Worm (Caenorhabditis elegans) whole organism, L1 larva: ENCODE data around the gene snap-29.
A peak's percentile ranks its signal among the peaks of the same experiment; 100 is the strongest.

ENCODE experiments used
- C16A3.4 ChIP-seq: fragments of 150-350 bp; optimal IDR thresholded peaks from 2 replicates; lab custom pipeline; 2014; ENCODE audit warnings: missing biosample characterization, missing genetic modification characterization
- aha-1 ChIP-seq: fragments of 150-350 bp; optimal IDR thresholded peaks from 2 replicates; lab custom pipeline; 2014; ENCODE audit warnings: missing biosample characterization, missing genetic modification characterization
- alr-1 ChIP-seq: fragments of 200-800 bp; sonication (Bioruptor generic); optimal IDR thresholded peaks from 2 replicates; lab custom pipeline; 2018; ENCODE audit warnings: borderline replicate concordance, mild to moderate bottlenecking, missing genetic modification characterization, missing compliant biosample characterization
- aly-2 ChIP-seq: fragments of 150-350 bp; optimal IDR thresholded peaks from 2 replicates; lab custom pipeline; 2014; ENCODE audit warnings: missing biosample characterization, missing genetic modification characterization
- blmp-1 ChIP-seq: fragments of 150-350 bp; optimal IDR thresholded peaks from 2 replicates; lab custom pipeline; 2014; ENCODE audit warnings: missing biosample characterization, missing genetic modification characterization
- ceh-63 ChIP-seq: fragments of 200-800 bp; sonication (Bioruptor generic); optimal IDR thresholded peaks from 2 replicates; lab custom pipeline; 2018; ENCODE audit warnings: mild to moderate bottlenecking, missing genetic modification characterization, missing compliant biosample characterization
- ceh-88 ChIP-seq: fragments of 200-800 bp; sonication (Bioruptor generic); IDR thresholded peaks from 2 replicates; pipeline ENCODE4 v1.3.6; 2022; ENCODE audit warnings: missing genetic modification characterization, missing compliant biosample characterization
- ceh-90 ChIP-seq: sonication (generic microtip); optimal IDR thresholded peaks from 2 replicates; lab custom pipeline; 2016; ENCODE audit warnings: missing genetic modification characterization, missing compliant biosample characterization
- dpl-1 ChIP-seq, 3 experiments: fragments of 150-350 bp in 2 of 3; sonication (generic microtip) in 1 of 3; optimal IDR thresholded peaks; 2 replicates each; lab custom pipeline; 2014 to 2017; ENCODE audit warnings: missing biosample characterization in 3 of 3, missing genetic modification characterization in 3 of 3, missing genetic modification reagents in 3 of 3
- dsc-1 ChIP-seq: sonication (generic microtip); optimal IDR thresholded peaks from 2 replicates; lab custom pipeline; 2016; ENCODE audit warnings: mild to moderate bottlenecking, missing genetic modification characterization, missing compliant biosample characterization
- efl-1 ChIP-seq, 4 experiments: fragments of 150-350 bp; optimal IDR thresholded peaks in 3 of 4; peaks in 1 of 4; 1 replicate in 1 of 4; 2 replicates in 3 of 4; lab custom pipeline; 2014; ENCODE audit warnings: missing biosample characterization in 2 of 4, missing genetic modification characterization in 2 of 4, missing genetic modification reagents in 2 of 4
- elt-2 ChIP-seq: sonication (generic microtip); optimal IDR thresholded peaks from 2 replicates; lab custom pipeline; 2016; ENCODE audit warnings: missing genetic modification characterization, mild to moderate bottlenecking, inconsistent platforms, missing compliant biosample characterization, missing genetic modification reagents
- ets-5 ChIP-seq: fragments of 200-800 bp; sonication (Bioruptor generic); IDR thresholded peaks from 2 replicates; pipeline ENCODE4 v1.3.6; 2022; ENCODE audit warnings: missing genetic modification characterization, missing compliant biosample characterization
- fkh-10 ChIP-seq: sonication (generic microtip); optimal IDR thresholded peaks from 2 replicates; lab custom pipeline; 2017; ENCODE audit warnings: missing biosample characterization, missing genetic modification reagents, missing genetic modification characterization
- fkh-4 ChIP-seq: sonication (generic microtip); optimal IDR thresholded peaks from 2 replicates; lab custom pipeline; 2016; ENCODE audit warnings: missing compliant biosample characterization, missing genetic modification characterization, borderline replicate concordance
- fkh-8 ChIP-seq: sonication (generic microtip); optimal IDR thresholded peaks from 2 replicates; lab custom pipeline; 2016; ENCODE audit warnings: mild to moderate bottlenecking, missing genetic modification characterization, missing compliant biosample characterization
- grh-1 ChIP-seq: fragments of 200-800 bp; sonication (Bioruptor generic); IDR thresholded peaks from 2 replicates; pipeline ENCODE4 v1.3.6; 2022; ENCODE audit warnings: missing genetic modification reagents, missing genetic modification characterization, missing compliant biosample characterization
- lin-14 ChIP-seq: fragments of 200-800 bp; sonication (Bioruptor generic); optimal IDR thresholded peaks from 2 replicates; lab custom pipeline; 2018; ENCODE audit warnings: mild to moderate bottlenecking, missing genetic modification characterization, moderate library complexity, missing compliant biosample characterization
- lin-15B ChIP-seq: fragments of 150-350 bp; sonication (generic microtip); optimal IDR thresholded peaks from 3 replicates; lab custom pipeline; 2014; ENCODE audit warnings: missing biosample characterization, missing genetic modification characterization
- lin-35 ChIP-seq, 2 experiments: fragments of 150-350 bp; optimal IDR thresholded peaks; 2 replicates each; lab custom pipeline; 2014; ENCODE audit warnings: missing biosample characterization in 2 of 2, missing genetic modification characterization in 2 of 2, missing genetic modification reagents in 2 of 2
- lin-39 ChIP-seq: fragments of 150-350 bp; optimal IDR thresholded peaks from 2 replicates; lab custom pipeline; 2014; ENCODE audit warnings: missing biosample characterization, missing genetic modification reagents, missing genetic modification characterization
- lsy-2 ChIP-seq, 2 experiments: fragments of 150-350 bp; optimal IDR thresholded peaks; 2 replicates each; lab custom pipeline; 2014; ENCODE audit warnings: missing biosample characterization in 2 of 2, missing genetic modification characterization in 2 of 2
- mep-1 ChIP-seq: fragments of 150-350 bp; optimal IDR thresholded peaks from 2 replicates; lab custom pipeline; 2014; ENCODE audit warnings: missing biosample characterization, missing genetic modification characterization
- nhr-12 ChIP-seq: sonication (generic microtip); optimal IDR thresholded peaks from 2 replicates; lab custom pipeline; 2017; ENCODE audit warnings: missing biosample characterization, missing genetic modification characterization
- nhr-19 ChIP-seq: fragments of 200-800 bp; sonication (Bioruptor generic); conservative IDR thresholded peaks from 2 replicates; pipeline ENCODE4 v1.3.6; 2022; ENCODE audit warnings: missing genetic modification characterization, missing compliant biosample characterization
- nhr-20 ChIP-seq: sonication (generic microtip); optimal IDR thresholded peaks from 2 replicates; lab custom pipeline; 2016; ENCODE audit warnings: mild to moderate bottlenecking, missing genetic modification characterization, missing compliant biosample characterization
- nhr-47 ChIP-seq: sonication (generic microtip); optimal IDR thresholded peaks from 2 replicates; lab custom pipeline; 2016; ENCODE audit warnings: mild to moderate bottlenecking, missing genetic modification characterization, moderate library complexity, missing compliant biosample characterization
- nhr-84 ChIP-seq: sonication (generic microtip); optimal IDR thresholded peaks from 2 replicates; lab custom pipeline; 2017; ENCODE audit warnings: missing biosample characterization, missing genetic modification characterization
- rnt-1 ChIP-seq: sonication (generic microtip); optimal IDR thresholded peaks from 2 replicates; lab custom pipeline; 2016; ENCODE audit warnings: mild to moderate bottlenecking, missing genetic modification characterization, moderate library complexity, missing compliant biosample characterization
- skn-1 ChIP-seq: fragments of 150-350 bp; optimal IDR thresholded peaks from 2 replicates; lab custom pipeline; 2014; ENCODE audit warnings: missing biosample characterization, missing genetic modification characterization
- snu-23 ChIP-seq: sonication (generic microtip); optimal IDR thresholded peaks from 2 replicates; lab custom pipeline; 2016; ENCODE audit warnings: missing genetic modification characterization, missing compliant biosample characterization
- sox-4 ChIP-seq: sonication (generic microtip); optimal IDR thresholded peaks from 2 replicates; lab custom pipeline; 2016; ENCODE audit warnings: missing genetic modification characterization, missing compliant biosample characterization
- swsn-7 ChIP-seq: sonication (generic microtip); optimal IDR thresholded peaks from 2 replicates; lab custom pipeline; 2016; ENCODE audit warnings: missing genetic modification characterization, missing compliant biosample characterization
- vab-15 ChIP-seq: sonication (generic microtip); optimal IDR thresholded peaks from 2 replicates; lab custom pipeline; 2017; ENCODE audit warnings: missing genotype, mild to moderate bottlenecking, missing genetic modification characterization, missing compliant biosample characterization
- zag-1 ChIP-seq: fragments of 150-350 bp; optimal IDR thresholded peaks from 2 replicates; lab custom pipeline; 2014; ENCODE audit warnings: missing biosample characterization, missing genetic modification characterization

The snap-29 gene

DNA sequence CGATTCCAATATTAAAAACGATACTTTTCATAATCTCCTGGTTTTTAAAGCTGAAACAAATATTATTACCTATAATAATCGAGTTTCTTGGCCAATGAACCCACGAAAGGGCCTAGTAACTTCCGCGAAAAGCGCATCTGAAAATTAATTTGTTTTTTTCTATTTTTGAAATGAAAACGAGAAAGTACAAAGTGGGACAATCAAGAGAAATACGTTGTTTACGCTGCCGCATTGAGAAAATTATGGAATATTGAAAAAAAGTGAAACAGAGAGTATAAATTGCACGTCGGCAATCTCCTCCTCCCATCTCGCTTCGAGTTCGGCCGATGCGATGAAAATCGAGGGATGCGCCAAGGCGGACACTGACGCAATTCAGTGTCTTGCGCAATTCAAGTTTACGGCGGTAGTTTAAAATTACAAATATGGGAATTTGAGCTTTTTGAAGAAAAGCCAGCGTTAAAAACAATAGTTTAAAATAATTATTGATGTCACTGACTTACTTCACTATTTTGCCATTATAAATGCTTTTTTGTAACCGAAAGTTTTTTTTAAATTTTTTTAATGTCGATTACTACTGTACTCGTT lies 34.7 kb upstream of the snap-29 start, which contains the start of gene pdhk-2 (continued):
- TF ChIP-seq blmp-1 (tag; lab: Kevin White, UChicago) (peak; percentile 80), elt-2 (tag; lab: Kevin White, UChicago) (peak; percentile 85), mep-1 (tag; lab: Kevin White, UChicago) (peak; percentile 98), dsc-1 (tag; lab: Kevin White, UChicago) (peak; percentile 96), alr-1 (tag; lab: Kevin White, UChicago) (no peak), nhr-47 (peak; percentile 97), aly-2 (tag; lab: Kevin White, UChicago) (peak; percentile 78), snu-23 (peak; percentile 96), grh-1 (GFP tag; lab: Robert Waterston, UW) (peak; percentile 98), nhr-19 (GFP tag; lab: Robert Waterston, UW) (peak; percentile 95), vab-15 (tag; lab: Kevin White, UChicago) (peak; percentile 75), ceh-90 (tag; lab: Kevin White, UChicago) (peak; percentile 52), ets-5 (GFP tag; lab: Robert Waterston, UW) (no peak), swsn-7 (tag; lab: Kevin White, UChicago) (peak; percentile 96), lin-15B (tag; lab: Kevin White, UChicago) (peak; percentile 90), skn-1 (tag; lab: Kevin White, UChicago) (peak; percentile 71), lsy-2 (tag; optimal IDR thresholded peaks at IDR 0.05; lab: Kevin White, UChicago) (peak; percentile 95), ceh-63 (GFP tag; lab: Kevin White, UChicago) (no peak), sox-4 (tag; lab: Kevin White, UChicago) (peak; percentile 81), nhr-20 (peak; percentile 96), aha-1 (peak; percentile 63), nhr-12 (tag; lab: Kevin White, UChicago) (no peak), C16A3.4 (tag; lab: Kevin White, UChicago) (peak; percentile 97), rnt-1 (tag; lab: Kevin White, UChicago) (peak; percentile 97), ceh-88 (GFP tag; lab: Robert Waterston, UW) (peak; percentile 78), efl-1 (optimal IDR thresholded peaks at IDR 0.05; lab: Kevin White, UChicago) (peak; percentile 97 to 100), efl-1 (GFP tag; optimal IDR thresholded peaks at IDR 0.05 in 1 of 2; lab: Kevin White, UChicago) (peak; percentile 99 to 100), nhr-84 (tag; lab: Kevin White, UChicago) (no peak), dpl-1 (GFP tag; optimal IDR thresholded peaks at IDR 0.05; lab: Kevin White, UChicago) (peak; percentile 99 to 100 (median 99)), lin-39 (peak; percentile 94), lin-35 (GFP tag; optimal IDR thresholded peaks at IDR 0.05; lab: Kevin White, UChicago) (peak; percentile 99 to 100), fkh-10 (GFP tag; lab: Kevin White, UChicago) (peak; percentile 93), fkh-8 (tag; lab: Kevin White, UChicago) (peak; percentile 91)

ce11 chrIII:8741955-8742354 lies 34.1 kb upstream of the snap-29 start:
- TF ChIP-seq efl-1 (optimal IDR thresholded peaks at IDR 0.05; lab: Kevin White, UChicago) (no peak), efl-1 (GFP tag; optimal IDR thresholded peaks at IDR 0.05 in 1 of 2; lab: Kevin White, UChicago) (peak in 1 of 2 experiments; percentile 91), zag-1 (tag; lab: Kevin White, UChicago) (no peak)

DNA sequence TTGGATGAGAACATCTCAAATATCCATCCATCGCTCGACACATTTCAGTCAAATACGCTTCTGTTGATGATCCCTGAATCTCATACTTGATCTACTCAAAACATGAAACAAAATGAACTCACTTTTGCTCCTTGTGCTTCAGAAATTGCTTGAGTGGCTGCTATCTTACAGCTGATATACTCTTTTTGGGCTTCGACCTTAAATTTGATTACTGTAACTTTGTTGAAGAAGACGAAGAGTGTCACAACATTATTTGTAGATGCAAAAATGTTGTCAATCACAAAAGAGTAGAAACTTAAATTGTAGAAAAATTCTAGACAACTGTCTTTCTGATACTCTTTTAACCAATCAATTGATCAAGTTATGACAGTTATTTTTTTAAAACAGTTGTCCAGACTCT lies 33.5 kb upstream of the snap-29 start:
- no peak for TF ChIP-seq efl-1 (optimal IDR thresholded peaks at IDR 0.05; lab: Kevin White, UChicago)
- TF ChIP-seq efl-1 (GFP tag; optimal IDR thresholded peaks at IDR 0.05 in 1 of 2; lab: Kevin White, UChicago): peak in 1 of 2 experiments; percentile 72
- TF ChIP-seq fkh-10 (GFP tag; lab: Kevin White, UChicago): peak; percentile 70
- no peak for TF ChIP-seq fkh-4 (tag; lab: Kevin White, UChicago)

- peak; percentile 16 for TF ChIP-seq lin-14
- no peak for TF ChIP-seq dpl-1 (GFP tag; optimal IDR thresholded peaks at IDR 0.05; lab: Kevin White, UChicago)
Observed at ce11 chrIII:8743796-8744404, 32.2 kb upstream of the snap-29 start, which contains the start of gene ZK370.6. TSS of gene ZK370.6 (minus strand) at chrIII:8743846.
